Worm (Caenorhabditis elegans) whole organism, young adult: ENCODE measurements around the gene F22H10.6.
A peak's percentile ranks its signal among the peaks of the same experiment; 100 is the strongest.

Experiments used
- B0261.1 ChIP-seq: sonication (generic microtip); optimal IDR thresholded peaks from 2 replicates; lab custom pipeline; 2016; ENCODE audit warnings: mild to moderate bottlenecking, missing genetic modification characterization, moderate library complexity, missing compliant biosample characterization
- C17E4.6 ChIP-seq: fragments of 200-800 bp; sonication (Bioruptor generic); IDR thresholded peaks from 2 replicates; pipeline ENCODE4 v1.3.6; 2022; ENCODE audit warnings: missing genetic modification reagents, missing genetic modification characterization, missing compliant biosample characterization
- F33H1.4 ChIP-seq: fragments of 200-800 bp; sonication (Bioruptor generic); IDR thresholded peaks from 2 replicates; pipeline ENCODE4 v1.3.6; 2022; ENCODE audit warnings: missing genetic modification reagents, missing genetic modification characterization, missing compliant biosample characterization
- F37B4.10 ChIP-seq: fragments of 200-800 bp; sonication (Bioruptor generic); IDR thresholded peaks from 2 replicates; pipeline ENCODE4 v1.3.6; 2022; ENCODE audit warnings: missing genetic modification characterization, missing compliant biosample characterization
- F49E8.2 ChIP-seq: sonication (generic microtip); optimal IDR thresholded peaks from 3 replicates; lab custom pipeline; 2017; ENCODE audit warnings: missing genetic modification characterization, mild to moderate bottlenecking, missing compliant biosample characterization, antibody characterized with exemption, moderate library complexity; ENCODE audit not compliant: insufficient read depth
- K11D2.4 ChIP-seq: fragments of 200-800 bp; sonication (Bioruptor generic); IDR thresholded peaks from 2 replicates; pipeline ENCODE4 v1.3.6; 2022; ENCODE audit warnings: missing genetic modification reagents, missing genetic modification characterization, missing compliant biosample characterization
- akir-1 ChIP-seq: fragments of 200-800 bp; sonication (Bioruptor generic); optimal IDR thresholded peaks from 2 replicates; lab custom pipeline; 2018; ENCODE audit warnings: mild to moderate bottlenecking, missing genetic modification characterization, moderate library complexity, missing compliant biosample characterization
- aptf-2 ChIP-seq: fragments of 200-800 bp; sonication (Bioruptor generic); conservative IDR thresholded peaks from 2 replicates; pipeline ENCODE4 v1.3.6; 2022; ENCODE audit warnings: missing genetic modification reagents, missing genetic modification characterization, missing compliant biosample characterization
- attf-5 ChIP-seq: fragments of 200-800 bp; sonication (Bioruptor generic); optimal IDR thresholded peaks from 2 replicates; lab custom pipeline; 2018; ENCODE audit warnings: mild to moderate bottlenecking, missing genetic modification characterization, missing compliant biosample characterization
- bed-2 ChIP-seq: fragments of 200-800 bp; sonication (Bioruptor generic); IDR thresholded peaks from 2 replicates; pipeline ENCODE4 v1.3.6; 2022; ENCODE audit warnings: missing genetic modification reagents, missing genetic modification characterization, missing compliant biosample characterization
- ccch-3 ChIP-seq: fragments of 200-800 bp; sonication (Bioruptor generic); optimal IDR thresholded peaks from 2 replicates; lab custom pipeline; 2018; ENCODE audit warnings: mild to moderate bottlenecking, missing genetic modification characterization, missing compliant biosample characterization
- die-1 ChIP-seq: sonication (generic microtip); optimal IDR thresholded peaks from 2 replicates; lab custom pipeline; 2016; ENCODE audit warnings: missing genotype, mild to moderate bottlenecking, missing genetic modification characterization, missing compliant biosample characterization
- dox-1 ChIP-seq: fragments of 200-800 bp; sonication (Bioruptor generic); IDR thresholded peaks from 2 replicates; pipeline ENCODE4 v1.3.6; 2022; ENCODE audit warnings: missing genetic modification reagents, missing genetic modification characterization, missing compliant biosample characterization
- egl-44 ChIP-seq: fragments of 200-800 bp; sonication (Bioruptor generic); IDR thresholded peaks from 2 replicates; pipeline ENCODE4 v1.3.6; 2022; ENCODE audit warnings: missing genetic modification reagents, missing genetic modification characterization, missing compliant biosample characterization
- ekl-4 ChIP-seq: fragments of 200-800 bp; sonication (Bioruptor generic); IDR thresholded peaks from 2 replicates; pipeline ENCODE4 v1.3.6; 2022; ENCODE audit warnings: missing genetic modification reagents, missing genetic modification characterization, missing compliant biosample characterization
- hmg-1.2 ChIP-seq: fragments of 200-800 bp; sonication (Bioruptor generic); IDR thresholded peaks from 2 replicates; pipeline ENCODE4 v1.3.6; 2022; ENCODE audit warnings: missing genetic modification reagents, missing genetic modification characterization, missing compliant biosample characterization
- hmg-20 ChIP-seq: fragments of 200-800 bp; sonication (Bioruptor generic); IDR thresholded peaks from 2 replicates; pipeline ENCODE4 v1.3.6; 2022; ENCODE audit warnings: missing genetic modification reagents, missing genetic modification characterization, missing compliant biosample characterization
- lin-54 ChIP-seq: fragments of 200-800 bp; sonication (Bioruptor generic); optimal IDR thresholded peaks from 2 replicates; lab custom pipeline; 2018; ENCODE audit warnings: mild to moderate bottlenecking, missing genetic modification characterization, missing compliant biosample characterization
- madf-6 ChIP-seq: fragments of 200-800 bp; sonication (Bioruptor generic); IDR thresholded peaks from 2 replicates; pipeline ENCODE4 v1.3.6; 2022; ENCODE audit warnings: missing genetic modification reagents, missing genetic modification characterization, missing compliant biosample characterization
- mes-4 ChIP-seq: sonication (generic microtip); optimal IDR thresholded peaks from 2 replicates; lab custom pipeline; 2016; ENCODE audit warnings: missing genotype, missing genetic modification characterization, missing compliant biosample characterization
- nfya-1 ChIP-seq: sonication (generic microtip); optimal IDR thresholded peaks from 2 replicates; lab custom pipeline; 2017; ENCODE audit warnings: antibody characterized with exemption, missing compliant biosample characterization, missing genetic modification characterization, borderline replicate concordance; ENCODE audit not compliant: insufficient read depth
- nhr-120 ChIP-seq: fragments of 200-800 bp; sonication (Bioruptor generic); IDR thresholded peaks from 2 replicates; pipeline ENCODE4 v1.3.6; 2022; ENCODE audit warnings: missing genetic modification characterization, missing compliant biosample characterization
- nhr-27 ChIP-seq: fragments of 200-800 bp; sonication (Bioruptor generic); optimal IDR thresholded peaks from 2 replicates; lab custom pipeline; 2018; ENCODE audit warnings: mild to moderate bottlenecking, missing genetic modification characterization, moderate library complexity, missing compliant biosample characterization
- pha-4 ChIP-seq: fragments of 150-350 bp; sonication (generic microtip); optimal IDR thresholded peaks from 2 replicates; lab custom pipeline; 2014; ENCODE audit warnings: missing biosample characterization, missing genetic modification reagents, missing genetic modification characterization
- repo-1 ChIP-seq: sonication (generic microtip); optimal IDR thresholded peaks from 2 replicates; lab custom pipeline; 2017; ENCODE audit warnings: mild to moderate bottlenecking, missing genetic modification characterization, missing compliant biosample characterization
- zfh-2 ChIP-seq: fragments of 200-800 bp; sonication (Bioruptor generic); conservative IDR thresholded peaks from 2 replicates; pipeline ENCODE4 v1.3.6; 2022; ENCODE audit warnings: missing genetic modification reagents, missing genetic modification characterization, missing compliant biosample characterization
- ztf-18 ChIP-seq: sonication (generic microtip); optimal IDR thresholded peaks from 2 replicates; lab custom pipeline; 2016; ENCODE audit warnings: missing genotype, mild to moderate bottlenecking, missing genetic modification characterization, missing compliant biosample characterization
- ztf-25 ChIP-seq: fragments of 200-800 bp; sonication (Bioruptor generic); IDR thresholded peaks from 2 replicates; pipeline ENCODE4 v1.3.6; 2022; ENCODE audit warnings: missing genetic modification reagents, missing genetic modification characterization, missing compliant biosample characterization
- ztf-3 ChIP-seq: fragments of 200-800 bp; sonication (Bioruptor generic); optimal IDR thresholded peaks from 2 replicates; lab custom pipeline; 2018; ENCODE audit warnings: mild to moderate bottlenecking, missing genetic modification characterization, missing compliant biosample characterization

F22H10.6 gene

DNA sequence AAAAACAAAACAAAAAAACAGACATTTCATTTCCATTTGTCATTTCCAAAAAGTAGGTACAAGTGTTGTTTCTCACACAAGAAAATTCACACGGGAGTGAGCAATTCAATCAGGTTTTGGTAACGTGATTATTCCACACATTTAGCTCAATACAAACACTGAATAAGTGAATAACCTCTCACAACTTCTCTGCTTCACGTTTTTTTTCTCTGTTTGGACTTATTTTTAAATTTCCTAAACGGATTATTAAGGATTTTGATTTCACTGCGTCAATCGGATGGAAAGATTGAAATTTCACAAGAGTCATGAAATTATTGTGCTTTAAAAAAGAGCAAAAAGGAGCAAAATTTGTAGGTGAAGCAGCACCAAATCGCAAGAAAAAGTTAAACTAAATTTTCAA lies 30.9 kb downstream of the F22H10.6 start:
- TF ChIP-seq B0261.1 (tag; lab: Kevin White, UChicago) (no peak), hmg-1.2 (no peak), C17E4.6 (GFP tag; lab: Robert Waterston, UW) (no peak), attf-5 (GFP tag; lab: Kevin White, UChicago) (no peak), mes-4 (tag; lab: Kevin White, UChicago) (no peak), egl-44 (GFP tag; lab: Robert Waterston, UW) (no peak), die-1 (no peak), ekl-4 (no peak), ztf-18 (tag; lab: Kevin White, UChicago) (no peak)

DNA sequence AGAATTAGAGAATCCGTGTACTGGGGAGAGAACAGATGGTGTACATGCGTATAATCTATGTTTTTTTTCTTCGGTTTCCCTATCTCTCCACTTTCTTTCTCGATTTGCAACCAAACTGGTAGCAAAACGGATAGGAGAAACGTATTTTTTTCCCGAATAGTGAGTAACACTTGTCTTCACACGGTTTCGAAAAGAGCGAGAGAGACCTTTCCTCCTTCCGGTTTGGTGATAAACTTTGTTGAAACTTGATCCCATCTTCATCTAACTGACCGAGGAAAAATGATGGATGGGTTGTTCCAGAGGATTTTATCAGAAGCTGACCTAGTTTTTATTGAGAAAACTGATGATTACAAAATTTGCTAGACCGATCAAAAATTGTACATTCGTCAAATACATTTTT lies 32.8 kb downstream of the F22H10.6 start:
- TF ChIP-seq K11D2.4, result no peak

DNA sequence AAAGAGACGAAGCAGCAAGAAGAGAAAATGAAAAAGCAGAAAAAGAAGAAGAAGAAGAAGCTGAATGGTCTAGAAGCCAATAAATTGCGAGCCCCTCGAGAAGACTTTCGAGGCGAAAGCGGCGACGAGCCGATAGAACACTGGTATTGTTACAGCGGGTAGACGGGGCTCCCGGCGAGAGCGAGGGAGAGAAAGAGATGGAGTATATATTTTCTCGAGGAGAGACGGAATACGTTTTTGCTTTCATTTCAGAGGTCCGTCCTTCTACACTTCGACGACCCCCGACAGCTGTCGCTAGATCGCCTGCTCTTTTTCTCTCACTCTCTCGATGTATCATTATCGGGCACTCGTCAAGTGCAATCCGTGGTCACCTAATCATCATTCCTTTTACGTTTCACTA lies 35.9 kb downstream of the F22H10.6 start:
- TF ChIP-seq zfh-2 (GFP tag; lab: Robert Waterston, UW), result peak; percentile 72
- TF ChIP-seq dox-1 (GFP tag; lab: Robert Waterston, UW), result no peak
- TF ChIP-seq nhr-120 (GFP tag; lab: Robert Waterston, UW), result 0 out of 2 replicates have a peak, but pooled peaks have one; percentile 6

DNA sequence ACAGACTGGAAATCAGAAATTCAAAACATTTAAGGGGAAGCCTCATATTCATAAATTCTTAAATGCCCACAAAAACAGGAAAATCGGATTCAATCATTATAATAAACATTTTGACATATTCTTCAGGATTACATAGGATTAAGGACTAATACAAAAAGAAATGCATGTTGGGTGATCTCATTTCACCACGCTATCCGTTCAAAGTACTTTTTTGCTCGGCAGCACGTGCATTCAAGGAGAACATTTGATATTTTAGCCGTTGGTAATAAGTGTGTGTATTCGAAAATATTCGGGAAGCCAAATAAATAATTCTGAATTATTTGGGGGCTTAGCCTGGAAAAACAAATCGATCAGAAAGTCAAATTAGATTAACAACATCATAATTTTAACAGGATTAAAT lies 40.5 kb downstream of the F22H10.6 start:
- TF ChIP-seq nfya-1 (tag; lab: Kevin White, UChicago) (no peak), F37B4.10 (GFP tag; lab: Robert Waterston, UW) (no peak), akir-1 (GFP tag; lab: Kevin White, UChicago) (no peak), ztf-3 (GFP tag; lab: Kevin White, UChicago) (no peak), hmg-20 (GFP tag; lab: Robert Waterston, UW) (no peak), F33H1.4 (GFP tag; lab: Robert Waterston, UW) (no peak), ccch-3 (GFP tag; lab: Kevin White, UChicago) (no peak), ekl-4 (no peak), ztf-18 (tag; lab: Kevin White, UChicago) (no peak), ztf-25 (GFP tag; lab: Robert Waterston, UW) (no peak), nhr-27 (tag; lab: Kevin White, UChicago) (no peak), pha-4 (tag; lab: Kevin White, UChicago) (no peak), zfh-2 (GFP tag; lab: Robert Waterston, UW) (no peak)
- TF ChIP-seq, all 124 proteins: peak for 0

DNA sequence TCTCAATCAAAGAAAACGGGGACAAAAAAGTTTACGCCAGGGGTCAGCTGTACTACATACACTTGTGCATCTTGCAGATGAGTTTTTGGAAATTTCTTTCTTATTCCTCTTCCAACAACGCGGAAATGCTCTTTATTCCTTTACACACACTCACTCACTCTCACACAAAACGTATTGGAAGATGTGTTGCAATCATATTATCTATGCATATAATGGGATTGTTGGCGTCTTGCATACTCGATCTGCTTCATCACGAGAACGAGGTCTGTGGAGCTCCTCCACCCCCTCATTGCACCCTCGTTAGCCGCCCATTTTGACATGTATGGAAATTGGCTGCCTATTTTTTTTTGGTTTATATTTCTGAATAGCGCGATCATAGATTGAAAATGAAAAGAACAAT lies 42.4 kb downstream of the F22H10.6 start:
- TF ChIP-seq bed-2 (GFP tag; lab: Robert Waterston, UW) (no peak), madf-6 (GFP tag; lab: Robert Waterston, UW) (no peak), F33H1.4 (GFP tag; lab: Robert Waterston, UW) (no peak), nhr-27 (tag; lab: Kevin White, UChicago) (no peak)

DNA sequence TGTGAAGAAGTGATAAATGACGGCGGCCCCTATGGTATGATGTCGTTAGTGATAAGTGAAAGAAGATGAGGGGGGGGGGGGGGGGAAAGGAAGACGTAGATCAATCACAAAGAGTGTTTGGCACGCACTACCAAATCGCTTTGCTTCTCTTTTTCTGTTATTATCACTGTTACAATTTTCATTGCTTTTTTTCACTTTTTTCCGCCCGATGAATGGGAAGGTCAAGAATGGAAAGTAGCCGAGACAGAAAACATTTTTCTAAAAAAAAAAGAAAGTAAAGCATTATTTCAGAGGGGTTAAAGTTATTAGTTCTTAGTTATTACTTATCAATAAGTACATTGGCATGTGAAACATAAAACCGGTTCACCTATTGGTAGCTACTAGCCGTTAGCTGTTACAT lies 43.9 kb downstream of the F22H10.6 start:
- no peak for TF ChIP-seq repo-1
- no peak for TF ChIP-seq aptf-2 (GFP tag; lab: Robert Waterston, UW)
- TF ChIP-seq F49E8.2 (tag; lab: Kevin White, UChicago), result no peak
- TF ChIP-seq lin-54 (GFP tag; lab: Kevin White, UChicago), result no peak
